Worm (Caenorhabditis elegans) whole organism, midembryonic: ENCODE data around the gene fbxc-49.

Experiments used
- cog-1 ChIP-seq: sonication (generic microtip); optimal IDR thresholded peaks from 2 replicates; lab custom pipeline; 2016; ENCODE audit warnings: missing genetic modification characterization, missing compliant biosample characterization
- flt-1 ChIP-seq: fragments of 200-800 bp; sonication (Bioruptor generic); IDR thresholded peaks from 2 replicates; pipeline ENCODE4 v1.3.6; 2022; ENCODE audit warnings: missing genetic modification characterization, missing compliant biosample characterization
- klf-2 ChIP-seq: fragments of 200-800 bp; sonication (Bioruptor generic); conservative IDR thresholded peaks from 2 replicates; pipeline ENCODE4 v1.3.6; 2022; ENCODE audit warnings: missing genetic modification reagents, missing genetic modification characterization, missing compliant biosample characterization
- ztf-23 ChIP-seq: fragments of 200-800 bp; sonication (Bioruptor generic); IDR thresholded peaks from 2 replicates; pipeline ENCODE4 v1.3.6; 2022; ENCODE audit warnings: missing genetic modification reagents, missing genetic modification characterization, missing compliant biosample characterization
- ztf-29 ChIP-seq: fragments of 200-800 bp; sonication (Bioruptor generic); IDR thresholded peaks from 2 replicates; pipeline ENCODE4 v1.3.6; 2022; ENCODE audit warnings: missing genetic modification reagents, missing genetic modification characterization, missing compliant biosample characterization

DNA sequence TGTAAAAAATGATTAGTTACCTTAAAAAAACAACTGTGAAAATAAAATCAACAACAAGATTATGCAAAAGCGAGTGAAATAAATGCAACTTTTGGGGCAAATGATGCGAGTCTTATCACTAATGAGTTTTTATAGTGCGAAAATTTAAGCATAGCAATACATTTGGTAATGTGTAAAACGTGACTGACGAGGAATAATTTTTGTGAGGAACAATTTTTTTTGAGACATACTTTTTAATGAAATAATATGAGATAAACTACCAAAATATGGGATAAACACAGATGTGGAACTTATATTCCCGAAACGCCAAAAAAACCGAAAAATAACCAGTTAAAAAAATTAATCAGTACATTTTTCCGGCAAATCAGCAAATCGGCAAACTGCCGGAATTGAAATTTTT, 3.5 kb upstream of the fbxc-49 start, which contains the start of gene F07E5.9:
- TF ChIP-seq flt-1 (GFP tag; lab: Robert Waterston, UW) (no peak), cog-1 (tag; lab: Kevin White, UChicago) (no peak), ztf-23 (GFP tag; lab: Robert Waterston, UW) (no peak), klf-2 (GFP tag; lab: Robert Waterston, UW) (no peak), ztf-29 (GFP tag; lab: Robert Waterston, UW) (no peak)
